Worm (Caenorhabditis elegans) whole organism, mixed stage, embryonic: ENCODE measurements around the gene nfyb-1.

Experiments
- M03D4.4 ChIP-seq: sonication (generic microtip); optimal IDR thresholded peaks from 2 replicates; lab custom pipeline; 2017; ENCODE audit warnings: mild to moderate bottlenecking, missing genetic modification characterization, missing compliant biosample characterization
- blmp-1 ChIP-seq: fragments of 150-350 bp; optimal IDR thresholded peaks from 2 replicates; lab custom pipeline; 2014; ENCODE audit warnings: missing biosample characterization, missing genetic modification characterization
- ces-1 ChIP-seq: fragments of 150-350 bp; optimal IDR thresholded peaks from 2 replicates; lab custom pipeline; 2014; ENCODE audit warnings: missing biosample characterization, missing genetic modification reagents, missing genetic modification characterization
- elt-3 ChIP-seq: fragments of 150-350 bp; optimal IDR thresholded peaks from 2 replicates; lab custom pipeline; 2014; ENCODE audit warnings: missing biosample characterization, missing genetic modification characterization
- lin-13 ChIP-seq: fragments of 150-350 bp; optimal IDR thresholded peaks from 2 replicates; lab custom pipeline; 2014; ENCODE audit warnings: missing biosample characterization, missing genetic modification characterization
- mab-5 ChIP-seq: fragments of 150-350 bp; optimal IDR thresholded peaks from 2 replicates; lab custom pipeline; 2014; ENCODE audit warnings: missing biosample characterization, missing genetic modification characterization
- mep-1 ChIP-seq: fragments of 150-350 bp; optimal IDR thresholded peaks from 2 replicates; lab custom pipeline; 2017; ENCODE audit warnings: missing biosample characterization, missing genetic modification reagents, missing genetic modification characterization, inconsistent platforms
- nhr-12 ChIP-seq: fragments of 150-350 bp; optimal IDR thresholded peaks from 2 replicates; lab custom pipeline; 2014; ENCODE audit warnings: missing biosample characterization, missing genetic modification characterization
- nhr-237 ChIP-seq: fragments of 150-350 bp; optimal IDR thresholded peaks from 2 replicates; lab custom pipeline; 2014; ENCODE audit warnings: missing biosample characterization, missing genetic modification characterization
- nhr-28 ChIP-seq: fragments of 150-350 bp; optimal IDR thresholded peaks from 2 replicates; lab custom pipeline; 2014; ENCODE audit warnings: missing biosample characterization, missing genetic modification characterization
- snpc-4 ChIP-seq: fragments of 150-350 bp; optimal IDR thresholded peaks from 2 replicates; lab custom pipeline; 2014; ENCODE audit warnings: missing biosample characterization, missing genetic modification characterization
- unc-62 ChIP-seq: fragments of 150-350 bp; optimal IDR thresholded peaks from 2 replicates; lab custom pipeline; 2014; ENCODE audit warnings: missing biosample characterization, missing genetic modification reagents, missing genetic modification characterization
- zip-8 ChIP-seq: fragments of 150-350 bp; optimal IDR thresholded peaks from 2 replicates; lab custom pipeline; 2014; ENCODE audit warnings: missing biosample characterization, missing genetic modification characterization
- ztf-11 ChIP-seq: fragments of 150-350 bp; optimal IDR thresholded peaks from 2 replicates; lab custom pipeline; 2014; ENCODE audit warnings: missing biosample characterization, missing genetic modification characterization

ce11 chrII:502638-503037 is 35.5 kb upstream of the nfyb-1 start:
- TF ChIP-seq nhr-237 (tag; lab: Kevin White, UChicago) (no peak), snpc-4 (tag; lab: Kevin White, UChicago) (no peak), elt-3 (no peak), zip-8 (tag; lab: Kevin White, UChicago) (no peak), nhr-12 (tag; lab: Kevin White, UChicago) (no peak), lin-13 (tag; lab: Kevin White, UChicago) (no peak), ztf-11 (tag; lab: Kevin White, UChicago) (no peak), mep-1 (tag; lab: Kevin White, UChicago) (no peak), unc-62 (no peak), blmp-1 (tag; lab: Kevin White, UChicago) (no peak), nhr-28 (no peak), ces-1 (GFP tag; lab: Kevin White, UChicago) (no peak), M03D4.4 (tag; lab: Kevin White, UChicago) (no peak), mab-5 (no peak)
